Fruit fly (Drosophila melanogaster): Measurements from ENCODE around the gene CG43750.

DNA sequence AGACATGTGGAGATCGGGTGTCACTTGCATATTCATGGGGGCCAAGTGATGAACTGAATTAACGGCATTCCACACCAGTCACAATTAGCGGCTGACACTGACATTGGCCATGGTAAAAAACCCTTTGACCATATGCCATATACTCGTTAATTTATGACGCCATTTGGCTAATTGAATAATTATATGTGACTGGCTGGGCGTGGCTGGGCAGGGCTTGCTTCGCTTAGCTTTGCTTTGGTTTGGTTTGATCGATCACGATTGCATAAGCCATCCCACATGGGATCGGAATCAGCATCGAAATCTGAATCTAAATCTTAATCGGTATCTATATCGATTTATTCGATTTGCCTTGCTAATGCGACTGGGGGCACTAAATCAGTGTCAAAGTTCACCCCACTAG, 39.1 kb upstream of the CG43750 start:
- TF ChIP-seq CG8301 (tag; optimal IDR thresholded peaks at IDR 0.05): no peak
- TF ChIP-seq EcR (GFP tag; optimal IDR thresholded peaks at IDR 0.05): no peak
- no peak for TF ChIP-seq CG13204 (GFP tag; optimal IDR thresholded peaks at IDR 0.05)
- TF ChIP-seq CG32121 (GFP tag; IDR thresholded peaks at IDR 0.05): no peak
- TF ChIP-seq CG17806 (tag; optimal IDR thresholded peaks at IDR 0.05): no peak
- no peak for TF ChIP-seq CG4496 (GFP tag; IDR thresholded peaks at IDR 0.05)
- no peak for TF ChIP-seq CG10348 (GFP tag; IDR thresholded peaks at IDR 0.05)
